Worm (Caenorhabditis elegans): ENCODE measurements around the gene ZK637.15.

ZK637.15 gene

ce11 chrIII:8929723-8930122 lies 9.8 kb downstream of the ZK637.15 start, which contains the start of gene arrd-15:
arrd-15 (plus strand) TSS chrIII:8930023.
- TF ChIP-seq unc-120 (tag; optimal IDR thresholded peaks at IDR 0.05; ENCODE audit: poor library complexity, severe bottlenecking) (no peak), ceh-43 (GFP tag; optimal IDR thresholded peaks at IDR 0.05) (no peak), elt-3 (tag; optimal IDR thresholded peaks at IDR 0.05) (no peak), sptf-1 (tag; optimal IDR thresholded peaks at IDR 0.05) (no peak), nhr-237 (tag; optimal IDR thresholded peaks at IDR 0.05) (no peak), lin-13 (tag; optimal IDR thresholded peaks at IDR 0.05) (no peak)

- no peak for TF ChIP-seq nhr-28 (tag; optimal IDR thresholded peaks at IDR 0.05)
- no peak for TF ChIP-seq nhr-237 (tag; optimal IDR thresholded peaks at IDR 0.05)
- no peak for TF ChIP-seq zip-8 (tag; optimal IDR thresholded peaks at IDR 0.05)
- no peak for TF ChIP-seq ceh-83 (GFP tag; optimal IDR thresholded peaks at IDR 0.05)
- no peak for TF ChIP-seq unc-39 (tag; optimal IDR thresholded peaks at IDR 0.05)
- no peak for TF ChIP-seq ztf-11 (tag; optimal IDR thresholded peaks at IDR 0.05)
- no peak for TF ChIP-seq sem-2 (GFP tag; optimal IDR thresholded peaks at IDR 0.05)
- no peak for TF ChIP-seq ceh-39 (tag; optimal IDR thresholded peaks at IDR 0.05)
- TF ChIP-seq nhr-76 (tag; optimal IDR thresholded peaks at IDR 0.05), result no peak
- TF ChIP-seq cnd-1 (tag; optimal IDR thresholded peaks at IDR 0.05), result no peak
- no peak for TF ChIP-seq unc-120 (tag; optimal IDR thresholded peaks at IDR 0.05; ENCODE audit: poor library complexity, severe bottlenecking)
- TF ChIP-seq mab-5 (tag; optimal IDR thresholded peaks at IDR 0.05), result no peak
Observed at ce11 chrIII:8933696-8934095, 13.8 kb downstream of the ZK637.15 start.

- TF ChIP-seq nhr-237 (tag; optimal IDR thresholded peaks at IDR 0.05), result no peak
- TF ChIP-seq zip-8 (tag; optimal IDR thresholded peaks at IDR 0.05), result no peak
- no peak for TF ChIP-seq unc-120 (tag; optimal IDR thresholded peaks at IDR 0.05; ENCODE audit: poor library complexity, severe bottlenecking)
- TF ChIP-seq elt-3 (tag; optimal IDR thresholded peaks at IDR 0.05), result no peak
- TF ChIP-seq snpc-4 (tag; optimal IDR thresholded peaks at IDR 0.05), result no peak
- no peak for TF ChIP-seq nhr-28 (tag; optimal IDR thresholded peaks at IDR 0.05)
- no peak for TF ChIP-seq pha-4 (tag; optimal IDR thresholded peaks at IDR 0.05)
- no peak for TF ChIP-seq sem-2 (GFP tag; optimal IDR thresholded peaks at IDR 0.05)
- TF ChIP-seq mep-1 (tag; optimal IDR thresholded peaks at IDR 0.05), result no peak
- TF ChIP-seq nhr-2 (tag; optimal IDR thresholded peaks at IDR 0.05), result no peak
Observed at ce11 chrIII:8934378-8934777, 14.5 kb downstream of the ZK637.15 start.

ce11 chrIII:8937571-8937970 lies 17.7 kb downstream of the ZK637.15 start:
- TF ChIP-seq elt-1 (tag; optimal IDR thresholded peaks at IDR 0.05; ENCODE audit: borderline replicate concordance, insufficient read depth), result peak; percentile 28
- TF ChIP-seq ceh-83 (GFP tag; optimal IDR thresholded peaks at IDR 0.05), result peak; percentile 53
- peak; percentile 69 for TF ChIP-seq pha-4 (tag; optimal IDR thresholded peaks at IDR 0.05)
- peak; percentile 17 for TF ChIP-seq lsy-2 (tag; optimal IDR thresholded peaks at IDR 0.05)
- TF ChIP-seq lin-13 (tag; optimal IDR thresholded peaks at IDR 0.05), result peak; percentile 34
- peak; percentile 84 for TF ChIP-seq flh-1 (GFP tag; optimal IDR thresholded peaks at IDR 0.05)
- peak; percentile 50 for TF ChIP-seq unc-62 (GFP tag; optimal IDR thresholded peaks at IDR 0.05)
- TF ChIP-seq snpc-4 (tag; optimal IDR thresholded peaks at IDR 0.05), result no peak
- peak; percentile 97 for TF ChIP-seq mls-2 (tag; optimal IDR thresholded peaks at IDR 0.05)
- TF ChIP-seq ceh-39 (tag; optimal IDR thresholded peaks at IDR 0.05), result peak; percentile 31
- peak; percentile 50 for TF ChIP-seq nhr-28 (tag; optimal IDR thresholded peaks at IDR 0.05)
- peak; percentile 29 for TF ChIP-seq zip-8 (tag; optimal IDR thresholded peaks at IDR 0.05)
- peak; percentile 62 for TF ChIP-seq hlh-1 (tag; optimal IDR thresholded peaks at IDR 0.05)
- TF ChIP-seq sem-2 (GFP tag; optimal IDR thresholded peaks at IDR 0.05), result peak; percentile 86
- no peak for TF ChIP-seq nhr-12 (tag; optimal IDR thresholded peaks at IDR 0.05)
- peak; percentile 95 for TF ChIP-seq drap-1 (GFP tag; optimal IDR thresholded peaks at IDR 0.05)
- TF ChIP-seq nhr-2 (tag; optimal IDR thresholded peaks at IDR 0.05), result no peak
- TF ChIP-seq nhr-76 (tag; optimal IDR thresholded peaks at IDR 0.05), result no peak
- peak; percentile 70 for TF ChIP-seq tbx-8 (GFP tag; optimal IDR thresholded peaks at IDR 0.05)
- TF ChIP-seq blmp-1 (tag; optimal IDR thresholded peaks at IDR 0.05), result no peak
- TF ChIP-seq ham-2 (GFP tag; optimal IDR thresholded peaks at IDR 0.05), result peak; percentile 94
- peak; percentile 96 for TF ChIP-seq M03D4.4 (tag; optimal IDR thresholded peaks at IDR 0.05)
- TF ChIP-seq sptf-1 (tag; optimal IDR thresholded peaks at IDR 0.05), result peak; percentile 96
- peak; percentile 93 for TF ChIP-seq lin-32 (GFP tag; optimal IDR thresholded peaks at IDR 0.05)
- peak; percentile 88 for TF ChIP-seq unc-120 (tag; optimal IDR thresholded peaks at IDR 0.05; ENCODE audit: poor library complexity, severe bottlenecking)
- TF ChIP-seq bed-3 (GFP tag; optimal IDR thresholded peaks at IDR 0.05), result peak; percentile 77
- peak; percentile 96 for TF ChIP-seq cnd-1 (tag; optimal IDR thresholded peaks at IDR 0.05)
- no peak for TF ChIP-seq ces-1 (GFP tag; optimal IDR thresholded peaks at IDR 0.05)
- TF ChIP-seq unc-39 (tag; optimal IDR thresholded peaks at IDR 0.05), result peak; percentile 66
- TF ChIP-seq ztf-11 (tag; optimal IDR thresholded peaks at IDR 0.05), result peak; percentile 42
- TF ChIP-seq nhr-237 (tag; optimal IDR thresholded peaks at IDR 0.05), result peak; percentile 21
- peak; percentile 45 for TF ChIP-seq elt-3 (tag; optimal IDR thresholded peaks at IDR 0.05)
- no peak for TF ChIP-seq mab-5 (tag; optimal IDR thresholded peaks at IDR 0.05)
- peak; percentile 89 for TF ChIP-seq ceh-43 (GFP tag; optimal IDR thresholded peaks at IDR 0.05)
- no peak for TF ChIP-seq mep-1 (tag; optimal IDR thresholded peaks at IDR 0.05)
